Worm (Caenorhabditis elegans) whole organism, L2 larva: ENCODE results near the gene F55C10.5.

ENCODE experiments used
- Y55F3AM.14 ChIP-seq: fragments of 200-800 bp; sonication (Bioruptor generic); optimal IDR thresholded peaks from 2 replicates; lab custom pipeline; 2018; ENCODE audit warnings: mild to moderate bottlenecking, missing genetic modification characterization, missing compliant biosample characterization
- aly-2 ChIP-seq: fragments of 150-350 bp; optimal IDR thresholded peaks from 2 replicates; lab custom pipeline; 2014; ENCODE audit warnings: missing biosample characterization, missing genetic modification characterization
- elt-1 ChIP-seq: fragments of 150-350 bp; optimal IDR thresholded peaks from 2 replicates; lab custom pipeline; 2014; ENCODE audit warnings: missing biosample characterization, missing genetic modification characterization
- gmeb-1 ChIP-seq: fragments of 150-350 bp; optimal IDR thresholded peaks from 2 replicates; lab custom pipeline; 2014; ENCODE audit warnings: missing biosample characterization, missing genetic modification characterization
- nhr-237 ChIP-seq: fragments of 150-350 bp; optimal IDR thresholded peaks from 2 replicates; lab custom pipeline; 2014; ENCODE audit warnings: missing biosample characterization, missing genetic modification characterization
- snpc-4 ChIP-seq: fragments of 150-350 bp; optimal IDR thresholded peaks from 2 replicates; lab custom pipeline; 2014; ENCODE audit warnings: missing biosample characterization, missing genetic modification characterization

- no peak for TF ChIP-seq gmeb-1 (tag; lab: Kevin White, UChicago)
- no peak for TF ChIP-seq elt-1
- TF ChIP-seq snpc-4 (tag; lab: Kevin White, UChicago), result no peak
- no peak for TF ChIP-seq nhr-237 (tag; lab: Kevin White, UChicago)
- TF ChIP-seq Y55F3AM.14 (GFP tag; lab: Kevin White, UChicago), result no peak
- no peak for TF ChIP-seq aly-2 (tag; lab: Kevin White, UChicago)
These were observed 41.0 kb upstream of the F55C10.5 start, which contains the start of gene T02E9.5 for ce11 chrV:11341913-11342312.
